Worm (Caenorhabditis elegans): ENCODE measurements around the gene F22E5.12.
A peak's percentile ranks its signal among the peaks of the same experiment; 100 is the strongest.
"Not testable (repeated sequence)": the region's sequence is repeated elsewhere in the genome, so short reads cannot be mapped to it uniquely, and the experiment has no call there.

Gene F22E5.12

DNA sequence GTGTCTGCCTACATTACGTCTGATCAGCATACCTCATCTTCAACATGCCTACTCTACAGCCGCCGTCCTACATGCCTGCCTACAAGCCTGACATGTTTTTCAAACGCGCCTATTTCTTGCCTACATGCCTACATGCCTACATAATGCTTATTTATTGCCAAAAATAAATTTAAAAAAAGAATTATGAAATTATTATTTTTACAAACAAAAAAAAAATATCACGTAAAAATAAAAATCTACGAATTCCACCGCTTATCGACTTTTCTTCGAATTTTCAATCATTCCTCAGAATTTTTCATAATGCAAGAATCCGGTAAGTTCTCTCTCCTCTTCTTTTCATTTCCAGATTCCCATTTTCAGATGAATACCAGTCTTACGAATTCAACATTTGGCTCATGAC, 24.2 kb downstream of the F22E5.12 start, which contains the start of gene D2062.5:
Gene D2062.5 (plus strand): TSS at position 301 of the 400 bp plus-strand sequence.
- no peak for TF ChIP-seq egl-27 (tag; optimal IDR thresholded peaks at IDR 0.05)
- no peak for TF ChIP-seq nhr-77 (tag; optimal IDR thresholded peaks at IDR 0.05)
- no peak for TF ChIP-seq elt-3 (tag; optimal IDR thresholded peaks at IDR 0.05)
- no peak for TF ChIP-seq nhr-129 (tag; optimal IDR thresholded peaks at IDR 0.05)
- TF ChIP-seq sma-3 (GFP tag; optimal IDR thresholded peaks at IDR 0.05): no peak
- no peak for TF ChIP-seq C34F6.9 (tag; optimal IDR thresholded peaks at IDR 0.05)
- TF ChIP-seq sem-4 (tag; optimal IDR thresholded peaks at IDR 0.05): no peak
- TF ChIP-seq mdl-1 (tag; optimal IDR thresholded peaks at IDR 0.05): no peak
- TF ChIP-seq mbf-1 (tag; optimal IDR thresholded peaks at IDR 0.05): no peak

- not testable (repeated sequence) for TF ChIP-seq nhr-237, nhr-21, mdl-1 (tag; optimal IDR thresholded peaks at IDR 0.05)
These were observed 27.5 kb downstream of the F22E5.12 start, which contains the start of gene msrp-6 for ce11 chrII:2619148-2619547. Gene msrp-6 (plus strand): TSS chrII:2619448.

DNA sequence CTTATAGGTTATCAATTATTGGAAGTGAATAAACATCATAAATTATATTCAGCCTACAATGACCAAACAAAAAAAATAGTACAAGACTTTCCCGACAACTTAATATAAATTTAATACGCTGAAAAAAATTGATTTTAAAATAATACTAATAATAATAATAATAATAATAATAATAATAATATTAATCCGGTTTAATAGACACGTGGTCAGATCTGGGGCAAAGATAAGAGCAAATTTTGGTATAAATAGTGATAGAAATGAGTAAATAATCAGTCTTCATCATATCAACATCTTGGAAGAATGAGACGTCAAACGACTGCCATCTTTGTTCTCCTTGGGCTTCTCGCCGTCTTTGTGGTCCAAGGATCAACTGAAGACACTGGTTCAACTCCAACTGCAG, 30.0 kb downstream of the F22E5.12 start, which contains the start of gene msrp-5:
Gene msrp-5 (plus strand): TSS at position 301 of the 400 bp plus-strand sequence.
- TF ChIP-seq C34F6.9 (tag; optimal IDR thresholded peaks at IDR 0.05); gmeb-1 (tag; optimal IDR thresholded peaks at IDR 0.05); sma-3 (GFP tag; optimal IDR thresholded peaks at IDR 0.05): not testable (repeated sequence)

- TF ChIP-seq C34F6.9 (tag; optimal IDR thresholded peaks at IDR 0.05); nhr-21 (tag; optimal IDR thresholded peaks at IDR 0.05); ama-1 (optimal IDR thresholded peaks at IDR 0.05): not testable (repeated sequence)
These were observed 34.4 kb downstream of the F22E5.12 start, which contains the start of gene D2062.13 for ce11 chrII:2612278-2612677. Gene D2062.13 (plus strand): TSS chrII:2612578.

DNA sequence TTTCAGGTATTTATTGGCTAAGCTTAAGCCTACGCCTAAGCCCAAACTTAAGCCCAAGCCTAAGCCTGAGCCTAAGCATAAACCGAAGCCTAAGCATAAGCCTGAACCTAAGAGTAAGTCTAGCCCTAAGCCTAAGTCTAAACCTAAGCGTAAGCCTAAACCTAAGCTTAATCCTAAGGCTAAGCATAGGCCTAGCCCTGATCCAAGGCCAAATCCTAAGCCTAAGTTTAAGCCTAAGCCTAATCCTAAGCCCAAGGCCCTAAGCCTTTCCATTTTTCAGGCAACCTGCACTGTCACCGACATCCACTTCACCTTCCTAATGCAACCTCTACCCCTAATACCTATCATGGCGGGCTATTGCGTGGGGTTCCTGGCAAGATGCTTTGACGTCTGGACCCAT, 35.6 kb downstream of the F22E5.12 start:
- TF ChIP-seq fos-1 (tag; optimal IDR thresholded peaks at IDR 0.05) (no peak), nhr-25 (tag; optimal IDR thresholded peaks at IDR 0.05) (no peak), elt-3 (tag; optimal IDR thresholded peaks at IDR 0.05) (no peak), nhr-237 (tag; optimal IDR thresholded peaks at IDR 0.05) (no peak), alr-1 (tag; optimal IDR thresholded peaks at IDR 0.05) (no peak), sem-4 (tag; optimal IDR thresholded peaks at IDR 0.05) (no peak), mbf-1 (tag; optimal IDR thresholded peaks at IDR 0.05) (no peak), C34F6.9 (tag; optimal IDR thresholded peaks at IDR 0.05) (no peak), nhr-11 (tag; optimal IDR thresholded peaks at IDR 0.05) (no peak), snpc-4 (tag; optimal IDR thresholded peaks at IDR 0.05) (no peak), mdl-1 (tag; optimal IDR thresholded peaks at IDR 0.05) (no peak), nhr-21 (tag; optimal IDR thresholded peaks at IDR 0.05) (no peak), nhr-77 (tag; optimal IDR thresholded peaks at IDR 0.05) (no peak), F13H6.1 (tag; optimal IDR thresholded peaks at IDR 0.05) (no peak), nhr-23 (tag; optimal IDR thresholded peaks at IDR 0.05) (no peak), ZK546.5 (tag; optimal IDR thresholded peaks at IDR 0.05) (no peak), ceh-16 (tag; optimal IDR thresholded peaks at IDR 0.05) (no peak), lsy-2 (tag; optimal IDR thresholded peaks at IDR 0.05) (no peak), egl-27 (tag; optimal IDR thresholded peaks at IDR 0.05) (no peak), unc-62 (GFP tag; optimal IDR thresholded peaks at IDR 0.05) (no peak)

DNA sequence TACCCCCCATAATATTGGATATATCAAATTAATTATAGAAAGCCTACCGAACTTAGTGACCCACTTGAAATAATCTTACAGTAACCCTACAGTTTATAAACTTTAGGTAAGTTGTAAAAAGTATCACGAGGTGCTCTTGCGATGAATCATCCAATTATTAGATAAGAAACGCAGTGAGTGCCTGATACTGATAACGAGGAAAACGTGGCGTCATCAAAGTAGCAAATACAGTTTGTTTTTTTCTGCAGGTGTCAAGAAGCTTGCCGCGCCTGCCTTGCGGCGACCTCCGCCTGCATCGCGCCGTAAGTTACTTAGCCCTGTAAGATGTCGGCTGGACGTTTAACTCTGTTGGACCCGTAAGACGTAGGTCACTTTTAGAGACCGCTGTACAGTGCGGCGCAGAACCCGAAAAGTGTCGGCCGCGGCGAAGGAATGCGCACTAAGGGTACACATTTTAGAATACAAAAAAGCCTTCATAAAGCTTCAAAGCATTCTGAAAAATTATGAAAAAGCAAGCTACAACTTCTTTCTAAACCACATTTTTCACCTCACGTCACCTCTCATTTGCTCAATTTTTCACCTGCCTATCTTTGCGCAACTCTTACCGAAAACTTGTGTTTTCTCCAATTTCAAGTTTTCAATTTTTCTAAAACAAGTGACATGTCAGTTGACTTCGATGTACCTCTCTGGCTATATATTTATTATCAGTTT, 36.3 kb downstream of the F22E5.12 start, which contains the start of gene sri-38:
Gene sri-38 (plus strand): TSS at position 661 of the 711 bp plus-strand sequence.
- peak; percentile 95 for TF ChIP-seq fos-1 (tag; optimal IDR thresholded peaks at IDR 0.05)
- TF ChIP-seq crh-2 (tag; optimal IDR thresholded peaks at IDR 0.05): peak; percentile 49
- no peak for TF ChIP-seq peb-1 (tag; optimal IDR thresholded peaks at IDR 0.05)
- TF ChIP-seq mab-5 (tag; optimal IDR thresholded peaks at IDR 0.05): no peak

DNA sequence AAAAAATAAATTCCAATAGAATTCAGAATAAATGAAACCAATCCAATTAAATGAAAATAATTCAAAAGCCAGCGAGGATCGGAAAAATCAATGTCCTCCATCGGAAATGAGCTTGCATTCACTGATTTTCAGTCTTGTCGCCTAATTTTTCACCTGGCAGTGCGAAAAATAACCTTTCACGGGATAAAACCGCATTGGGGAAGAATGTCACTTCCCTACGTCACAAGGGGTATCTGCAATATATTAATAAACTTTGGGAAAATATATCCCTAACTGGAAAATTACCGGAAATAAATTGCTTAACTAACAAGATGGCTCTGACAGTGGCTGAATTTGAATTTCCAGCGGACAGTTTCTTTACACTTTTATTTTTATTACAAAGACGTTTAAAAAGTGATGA, 41.3 kb downstream of the F22E5.12 start, which contains the start of gene sri-77:
Gene sri-77 (minus strand): TSS at position 101 of the 400 bp plus-strand sequence.
- TF ChIP-seq sma-3 (GFP tag; optimal IDR thresholded peaks at IDR 0.05): no peak

All from whole organism, L2 larva.